Fruit fly (Drosophila melanogaster): ENCODE measurements around the gene Oatp33Ea.

The Oatp33Ea gene

dm6 chr2L:12468813-12469212, 23.1 kb upstream of the Oatp33Ea start (continued):
- TF ChIP-seq CG9876 (GFP tag; optimal IDR thresholded peaks at IDR 0.05) = no peak
- no peak for TF ChIP-seq Dll (GFP tag; IDR thresholded peaks at IDR 0.05; ENCODE audit: partially characterized antibody)
- no peak for TF ChIP-seq Mad (GFP tag; optimal IDR thresholded peaks at IDR 0.05)
- TF ChIP-seq Nf-YB (GFP tag; optimal IDR thresholded peaks at IDR 0.05) = no peak
- TF ChIP-seq jigr1 (GFP tag; IDR thresholded peaks at IDR 0.05) = no peak
- TF ChIP-seq CG10147 (GFP tag; optimal IDR thresholded peaks at IDR 0.05) = peak; percentile 30
- no peak for TF ChIP-seq Deaf1 (tag; optimal IDR thresholded peaks at IDR 0.05)
- no peak for TF ChIP-seq phol (tag; optimal IDR thresholded peaks at IDR 0.05)
- peak; percentile 4 for TF ChIP-seq CG17385 (GFP tag; optimal IDR thresholded peaks at IDR 0.05)
- no peak for TF ChIP-seq CG8359 (GFP tag; optimal IDR thresholded peaks at IDR 0.05; ENCODE audit: borderline replicate concordance)
- no peak for TF ChIP-seq Asciz (GFP tag; optimal IDR thresholded peaks at IDR 0.05)
- TF ChIP-seq CrebB (tag; optimal IDR thresholded peaks at IDR 0.05) = no peak
- TF ChIP-seq CG4854 (GFP tag; optimal IDR thresholded peaks at IDR 0.05) = no peak
- TF ChIP-seq CG18599 (GFP tag; optimal IDR thresholded peaks at IDR 0.05) = peak; percentile 49
- TF ChIP-seq lab (GFP tag; optimal IDR thresholded peaks at IDR 0.05) = peak; percentile 43
- peak; percentile 29 for TF ChIP-seq Dek (tag; optimal IDR thresholded peaks at IDR 0.05)
- no peak for TF ChIP-seq CG7372 (GFP tag; IDR thresholded peaks at IDR 0.05)
- no peak for TF ChIP-seq stc (GFP tag; IDR thresholded peaks at IDR 0.05)
- TF ChIP-seq CG14014 (GFP tag; IDR thresholded peaks at IDR 0.05) = 0 out of 2 replicates have a peak, but pooled peaks have one; percentile 4
- no peak for TF ChIP-seq Awh (GFP tag; IDR thresholded peaks at IDR 0.05)
- TF ChIP-seq sd (tag; optimal IDR thresholded peaks at IDR 0.05) = peak; percentile 64
- peak; percentile 13 for TF ChIP-seq Med (GFP tag)
- TF ChIP-seq CG7987 (GFP tag; optimal IDR thresholded peaks at IDR 0.05) = no peak
- TF ChIP-seq CG5953 (GFP tag; IDR thresholded peaks at IDR 0.05) = no peak
- peak; percentile 68 for TF ChIP-seq sens (GFP tag)
- TF ChIP-seq CG10274 (GFP tag; optimal IDR thresholded peaks at IDR 0.05) = no peak
- no peak for TF ChIP-seq Ada2b (GFP tag; IDR thresholded peaks at IDR 0.05)
- peak; percentile 25 for TF ChIP-seq CG2678 (tag; optimal IDR thresholded peaks at IDR 0.05)
- TF ChIP-seq CG32772 (GFP tag; IDR thresholded peaks at IDR 0.05) = no peak
- no peak for TF ChIP-seq p53 (GFP tag; optimal IDR thresholded peaks at IDR 0.05)
- peak; percentile 6 for TF ChIP-seq maf-S (GFP tag; optimal IDR thresholded peaks at IDR 0.05)
- TF ChIP-seq Side (GFP tag; optimal IDR thresholded peaks at IDR 0.05) = no peak
- TF ChIP-seq Dref (GFP tag; IDR thresholded peaks at IDR 0.05) = no peak
- TF ChIP-seq dm (GFP tag; optimal IDR thresholded peaks at IDR 0.05) = no peak
- no peak for TF ChIP-seq CG11085 (GFP tag; IDR thresholded peaks at IDR 0.05)
- TF ChIP-seq ftz-f1 (GFP tag; optimal IDR thresholded peaks at IDR 0.05) = no peak
- no peak for TF ChIP-seq CG8290 (GFP tag; optimal IDR thresholded peaks at IDR 0.05)
- TF ChIP-seq CG8290 (tag; optimal IDR thresholded peaks at IDR 0.05) = peak in 1 of 2 experiments; percentile 52
- TF ChIP-seq Oaz (GFP tag; IDR thresholded peaks at IDR 0.05) = no peak
- no peak for TF ChIP-seq Scr (GFP tag; IDR thresholded peaks at IDR 0.05; ENCODE audit: partially characterized antibody)
- no peak for TF ChIP-seq luna (GFP tag; optimal IDR thresholded peaks at IDR 0.05)
- TF ChIP-seq tio (GFP tag; optimal IDR thresholded peaks at IDR 0.05) = no peak
- TF ChIP-seq tup (GFP tag; optimal IDR thresholded peaks at IDR 0.05) = no peak
- TF ChIP-seq dysf (GFP tag; IDR thresholded peaks at IDR 0.05) = 0 out of 3 replicates have a peak, but pooled peaks have one; percentile 28
- TF ChIP-seq hbn (GFP tag; IDR thresholded peaks at IDR 0.05; ENCODE audit: partially characterized antibody) = no peak
- no peak for TF ChIP-seq CG3407 (GFP tag; optimal IDR thresholded peaks at IDR 0.05)
- TF ChIP-seq grau (tag; optimal IDR thresholded peaks at IDR 0.05) = no peak
- TF ChIP-seq gt (GFP tag; IDR thresholded peaks at IDR 0.05) = no peak
- TF ChIP-seq repo (GFP tag; optimal IDR thresholded peaks at IDR 0.05) = no peak
- TF ChIP-seq CG10543 (GFP tag; optimal IDR thresholded peaks at IDR 0.05) = peak; percentile 3
- TF ChIP-seq danr (GFP tag; IDR thresholded peaks at IDR 0.05) = no peak
- TF ChIP-seq HmgD (GFP tag; optimal IDR thresholded peaks at IDR 0.05) = no peak
